Fruit fly (Drosophila melanogaster): ENCODE results near the gene Ser.

DNA sequence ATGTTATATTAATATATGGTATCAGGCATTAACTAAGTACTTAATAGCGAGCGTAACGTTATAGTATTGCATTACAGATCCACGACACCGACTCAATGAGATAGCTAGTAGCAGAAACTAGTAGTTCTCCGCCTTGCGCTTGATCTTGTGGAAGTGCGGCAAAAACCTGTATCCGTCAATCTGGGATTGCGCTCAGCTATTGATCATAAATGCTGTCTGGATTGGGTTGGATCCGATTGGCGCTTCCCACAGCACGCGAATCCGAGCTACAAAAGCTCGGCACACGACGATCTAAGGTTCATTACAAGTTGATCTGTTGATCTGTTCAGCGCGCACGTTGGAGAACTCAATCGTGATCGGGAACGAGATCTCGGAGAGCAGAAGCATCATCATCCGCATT lies 33.2 kb downstream of the Ser start, which contains the start of gene CG5909:
- TF ChIP-seq CG12605 (GFP tag; IDR thresholded peaks at IDR 0.05) (no peak), CG9948 (tag; optimal IDR thresholded peaks at IDR 0.05) (no peak), Ets98B (GFP tag; IDR thresholded peaks at IDR 0.05) (no peak), fd96Ca (GFP tag; IDR thresholded peaks at IDR 0.05) (no peak), EcR (GFP tag; optimal IDR thresholded peaks at IDR 0.05) (no peak), CG17806 (tag; optimal IDR thresholded peaks at IDR 0.05) (no peak), CG10348 (GFP tag; IDR thresholded peaks at IDR 0.05) (no peak), CG4496 (GFP tag; IDR thresholded peaks at IDR 0.05) (no peak), CG8301 (tag; optimal IDR thresholded peaks at IDR 0.05) (no peak), gl (tag; optimal IDR thresholded peaks at IDR 0.05) (no peak), Snoo (tag; optimal IDR thresholded peaks at IDR 0.05) (no peak), CG8159 (tag; optimal IDR thresholded peaks at IDR 0.05) (no peak), CG32121 (GFP tag; IDR thresholded peaks at IDR 0.05) (no peak)
